Worm (Caenorhabditis elegans): ENCODE data around the gene C11H1.7.

DNA sequence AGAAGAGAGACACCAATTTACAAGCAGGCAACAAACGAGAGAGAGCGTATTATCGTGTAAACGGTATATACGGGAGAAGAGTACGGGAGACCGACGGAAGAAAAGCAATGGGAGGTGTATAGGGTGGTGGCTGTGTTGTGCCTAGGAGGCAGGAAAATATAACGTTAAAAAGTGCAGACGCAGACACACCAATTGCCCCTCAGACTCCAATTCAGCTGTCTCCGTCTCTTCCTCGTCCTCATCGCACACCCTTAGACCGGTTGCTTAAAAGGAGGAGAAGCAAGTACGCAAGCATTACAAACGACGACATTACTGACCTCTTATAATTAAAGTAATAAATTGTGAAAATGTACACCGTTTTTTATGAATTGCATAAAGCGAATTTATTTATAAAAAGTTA lies 14.8 kb upstream of the C11H1.7 start:
- TF ChIP-seq ham-2 (GFP tag; optimal IDR thresholded peaks at IDR 0.05) (peak; percentile 90), snpc-4 (tag; optimal IDR thresholded peaks at IDR 0.05) (no peak), nhr-237 (tag; optimal IDR thresholded peaks at IDR 0.05) (peak; percentile 81), unc-39 (tag; optimal IDR thresholded peaks at IDR 0.05) (no peak), pha-4 (tag; optimal IDR thresholded peaks at IDR 0.05) (peak; percentile 62), nhr-76 (tag; optimal IDR thresholded peaks at IDR 0.05) (no peak), elt-3 (tag; optimal IDR thresholded peaks at IDR 0.05) (no peak), lin-13 (tag; optimal IDR thresholded peaks at IDR 0.05) (peak; percentile 93), elt-1 (tag; optimal IDR thresholded peaks at IDR 0.05; ENCODE audit: borderline replicate concordance, insufficient read depth) (peak; percentile 43), hlh-1 (tag; optimal IDR thresholded peaks at IDR 0.05) (peak; percentile 81), nhr-28 (tag; optimal IDR thresholded peaks at IDR 0.05) (no peak), unc-62 (GFP tag; optimal IDR thresholded peaks at IDR 0.05) (peak; percentile 49)

Measured in whole organism, mixed stage, embryonic.